Fruit fly (Drosophila melanogaster) whole organism, embryonic: ENCODE results near the gene barr.

Source experiments
- Abd-B ChIP-seq: fragments of 200-800 bp; sonication (Bioruptor generic); optimal IDR thresholded peaks from 2 replicates; lab custom pipeline; 2018; ENCODE audit warnings: missing biosample characterization, mild to moderate bottlenecking, missing genetic modification characterization, moderate library complexity
- CG10366 ChIP-seq: fragments of 200-800 bp; sonication (Bioruptor generic); IDR thresholded peaks from 2 replicates; pipeline ENCODE4 v1.3.6; 2022; ENCODE audit warnings: missing biosample characterization, missing genetic modification characterization
- CG10431 ChIP-seq: fragments of 200-800 bp; sonication (Bioruptor generic); optimal IDR thresholded peaks from 3 replicates; lab custom pipeline; 2018; ENCODE audit warnings: missing biosample characterization, mild to moderate bottlenecking, missing genetic modification characterization
- CG10462 ChIP-seq: fragments of 200-800 bp; sonication (Bioruptor generic); optimal IDR thresholded peaks from 2 replicates; lab custom pipeline; 2016; ENCODE audit warnings: missing biosample characterization, missing genetic modification characterization
- CG11456 ChIP-seq: fragments of 200-800 bp; sonication (Bioruptor generic); IDR thresholded peaks from 3 replicates; pipeline ENCODE4 v1.3.6; 2022; ENCODE audit warnings: missing biosample characterization, missing genetic modification characterization
- CG12104 ChIP-seq: fragments of 200-800 bp; sonication (Bioruptor generic); optimal IDR thresholded peaks from 3 replicates; lab custom pipeline; 2016; ENCODE audit warnings: missing biosample characterization, missing genetic modification characterization
- CG12769 ChIP-seq: fragments of 200-800 bp; sonication (Bioruptor generic); optimal IDR thresholded peaks from 2 replicates; lab custom pipeline; 2019; ENCODE audit warnings: missing biosample characterization, mild to moderate bottlenecking, missing genetic modification characterization, moderate library complexity
- CG13296 ChIP-seq: fragments of 200-800 bp; sonication (Bioruptor generic); optimal IDR thresholded peaks from 3 replicates; lab custom pipeline; 2018; ENCODE audit warnings: missing biosample characterization, mild to moderate bottlenecking, missing genetic modification characterization
- CG15073 ChIP-seq: fragments of 200-800 bp; sonication (Bioruptor generic); optimal IDR thresholded peaks from 2 replicates; lab custom pipeline; 2016; ENCODE audit warnings: missing biosample characterization, missing genetic modification characterization
- CG15479 ChIP-seq: fragments of 200-800 bp; sonication (Bioruptor generic); optimal IDR thresholded peaks from 3 replicates; lab custom pipeline; 2019; ENCODE audit warnings: missing biosample characterization, mild to moderate bottlenecking, missing genetic modification characterization, moderate library complexity
- CG15514 ChIP-seq: fragments of 200-800 bp; sonication (Bioruptor generic); optimal IDR thresholded peaks from 3 replicates; lab custom pipeline; 2017; ENCODE audit warnings: missing biosample characterization, missing genetic modification characterization, mild to moderate bottlenecking, moderate library complexity, missing genetic modification reagents
- CG17612 ChIP-seq: fragments of 200-800 bp; sonication (Bioruptor generic); IDR thresholded peaks from 2 replicates; pipeline ENCODE4 v1.3.6; 2022; ENCODE audit warnings: missing biosample characterization, missing genetic modification characterization
- CG17829 ChIP-seq: fragments of 200-800 bp; optimal IDR thresholded peaks from 2 replicates; lab custom pipeline; 2019; ENCODE audit warnings: missing biosample characterization, mild to moderate bottlenecking, missing genetic modification characterization, moderate library complexity
- CG18476 ChIP-seq: fragments of 200-800 bp; sonication (Bioruptor generic); optimal IDR thresholded peaks from 2 replicates; lab custom pipeline; 2016; ENCODE audit warnings: missing biosample characterization, mild to moderate bottlenecking, missing genetic modification characterization
- CG3407 ChIP-seq: fragments of 200-800 bp; sonication (Bioruptor generic); optimal IDR thresholded peaks from 2 replicates; lab custom pipeline; 2018; ENCODE audit warnings: missing biosample characterization, mild to moderate bottlenecking, missing genetic modification characterization
- CG34376 ChIP-seq: fragments of 200-800 bp; sonication (Bioruptor generic); optimal IDR thresholded peaks from 2 replicates; lab custom pipeline; 2018; ENCODE audit warnings: missing biosample characterization, mild to moderate bottlenecking, missing genetic modification characterization
- CG3838 ChIP-seq: fragments of 200-800 bp; sonication (Bioruptor generic); optimal IDR thresholded peaks from 3 replicates; lab custom pipeline; 2016; ENCODE audit warnings: missing biosample characterization, missing genetic modification characterization
- CG4424 ChIP-seq: fragments of 200-800 bp; sonication (Bioruptor generic); optimal IDR thresholded peaks from 3 replicates; lab custom pipeline; 2016; ENCODE audit warnings: missing biosample characterization, missing genetic modification characterization
- CG8359 ChIP-seq: fragments of 200-800 bp; sonication (Bioruptor generic); optimal IDR thresholded peaks from 2 replicates; lab custom pipeline; 2017; ENCODE audit warnings: missing biosample characterization, mild to moderate bottlenecking, missing genetic modification characterization, borderline replicate concordance
- CG9876 ChIP-seq: fragments of 200-800 bp; sonication (Bioruptor generic); optimal IDR thresholded peaks from 2 replicates; lab custom pipeline; 2016; ENCODE audit warnings: missing biosample characterization, missing genetic modification characterization
- Chrac-16 ChIP-seq: fragments of 200-800 bp; sonication (Bioruptor generic); optimal IDR thresholded peaks from 3 replicates; lab custom pipeline; 2016; ENCODE audit warnings: missing biosample characterization, missing genetic modification characterization
- Gsc ChIP-seq: fragments of 200-800 bp; sonication (Bioruptor generic); IDR thresholded peaks from 2 replicates; pipeline ENCODE4 v1.3.6; 2022; ENCODE audit warnings: missing biosample characterization, missing genetic modification characterization
- HmgD ChIP-seq: fragments of 200-800 bp; sonication (Bioruptor generic); optimal IDR thresholded peaks from 3 replicates; lab custom pipeline; 2016; ENCODE audit warnings: missing biosample characterization, missing genetic modification characterization
- Hmr ChIP-seq: fragments of 200-800 bp; sonication (Bioruptor generic); optimal IDR thresholded peaks from 3 replicates; lab custom pipeline; 2017; ENCODE audit warnings: mild to moderate bottlenecking, missing biosample characterization, missing genetic modification reagents, missing genetic modification characterization
- Med ChIP-seq: fragments of 200-800 bp; sonication (Bioruptor generic); peaks from one replicate; lab custom pipeline; 2016; ENCODE audit warnings: missing biosample characterization, missing genetic modification characterization, mild to moderate bottlenecking, inconsistent platforms, moderate library complexity
- TFAM ChIP-seq: fragments of 200-800 bp; sonication (Bioruptor generic); optimal IDR thresholded peaks from 2 replicates; lab custom pipeline; 2017; ENCODE audit warnings: missing biosample characterization, missing genetic modification characterization, inconsistent platforms
- Usf ChIP-seq: fragments of 200-800 bp; sonication (Bioruptor generic); optimal IDR thresholded peaks from 2 replicates; lab custom pipeline; 2017; ENCODE audit warnings: missing genotype, missing biosample characterization, missing genetic modification characterization
- al ChIP-seq: fragments of 200-800 bp; sonication (Bioruptor generic); IDR thresholded peaks from 2 replicates; pipeline ENCODE4 v1.3.6; 2022; ENCODE audit warnings: missing biosample characterization, missing genetic modification characterization
- aop ChIP-seq: fragments of 200-800 bp; sonication (Bioruptor generic); IDR thresholded peaks from 2 replicates; pipeline ENCODE4 v1.3.6; 2022; ENCODE audit warnings: missing biosample characterization, missing genetic modification characterization
- bbx ChIP-seq: fragments of 200-800 bp; sonication (Bioruptor generic); IDR thresholded peaks from 2 replicates; pipeline ENCODE4 v1.3.6; 2022; ENCODE audit warnings: missing biosample characterization, missing genetic modification characterization; ENCODE audit not compliant: partially characterized antibody
- cad ChIP-seq: fragments of >200 bp; optimal IDR thresholded peaks from 2 replicates; lab custom pipeline; 2017; ENCODE audit warnings: missing biosample characterization, missing genetic modification characterization
- caup ChIP-seq: fragments of 200-800 bp; sonication (Bioruptor generic); optimal IDR thresholded peaks from 3 replicates; lab custom pipeline; 2017; ENCODE audit warnings: missing biosample characterization, mild to moderate bottlenecking, missing genetic modification characterization, moderate library complexity; ENCODE audit not compliant: severe bottlenecking
- danr ChIP-seq: fragments of 200-800 bp; sonication (Bioruptor generic); IDR thresholded peaks from 2 replicates; pipeline ENCODE4 v1.3.6; 2022; ENCODE audit warnings: missing biosample characterization, missing genetic modification characterization
- disco-r ChIP-seq: fragments of 200-800 bp; sonication (Bioruptor generic); optimal IDR thresholded peaks from 2 replicates; lab custom pipeline; 2016; ENCODE audit warnings: missing biosample characterization, missing genetic modification characterization
- gcm2 ChIP-seq: fragments of 200-800 bp; sonication (Bioruptor generic); optimal IDR thresholded peaks from 2 replicates; lab custom pipeline; 2016; ENCODE audit warnings: missing biosample characterization, missing genetic modification characterization
- grn ChIP-seq: fragments of 200-800 bp; sonication (Bioruptor generic); optimal IDR thresholded peaks from 3 replicates; lab custom pipeline; 2017; ENCODE audit warnings: missing biosample characterization, missing genetic modification characterization
- gsb-n ChIP-seq: fragments of 200-800 bp; sonication (Bioruptor generic); optimal IDR thresholded peaks from 3 replicates; lab custom pipeline; 2018; ENCODE audit warnings: missing biosample characterization, mild to moderate bottlenecking, missing genetic modification characterization
- luna ChIP-seq: fragments of 200-800 bp; sonication (Bioruptor generic); optimal IDR thresholded peaks from 2 replicates; lab custom pipeline; 2016; ENCODE audit warnings: missing biosample characterization, missing genetic modification characterization
- oc ChIP-seq: fragments of 200-800 bp; sonication (Bioruptor generic); optimal IDR thresholded peaks from 2 replicates; lab custom pipeline; 2018; ENCODE audit warnings: missing biosample characterization, mild to moderate bottlenecking, missing genetic modification characterization, moderate library complexity
- otp ChIP-seq: fragments of 200-800 bp; sonication (Bioruptor generic); IDR thresholded peaks from 3 replicates; pipeline ENCODE4, ENCODE4 v1.3.6; 2022; ENCODE audit warnings: missing biosample characterization, missing genetic modification characterization
- phol ChIP-seq: fragments of 200-800 bp; sonication (Bioruptor generic); optimal IDR thresholded peaks from 3 replicates; lab custom pipeline; 2018; ENCODE audit warnings: missing biosample characterization, mild to moderate bottlenecking, missing genetic modification characterization, moderate library complexity
- pita ChIP-seq: fragments of 200-800 bp; sonication (Bioruptor generic); optimal IDR thresholded peaks from 2 replicates; lab custom pipeline; 2017; ENCODE audit warnings: missing biosample characterization, mild to moderate bottlenecking, missing genetic modification characterization
- pnt ChIP-seq: fragments of 200-800 bp; sonication (Bioruptor generic); optimal IDR thresholded peaks from 3 replicates; lab custom pipeline; 2016; ENCODE audit warnings: missing biosample characterization, missing genetic modification characterization
- pzg ChIP-seq: fragments of 200-800 bp; sonication (Bioruptor generic); optimal IDR thresholded peaks from 3 replicates; lab custom pipeline; 2018; ENCODE audit warnings: missing biosample characterization, mild to moderate bottlenecking, missing genetic modification characterization, moderate library complexity
- repo ChIP-seq: fragments of 200-800 bp; sonication (Bioruptor generic); optimal IDR thresholded peaks from 2 replicates; lab custom pipeline; 2016; ENCODE audit warnings: missing biosample characterization, missing genetic modification characterization
- slbo ChIP-seq: fragments of 200-800 bp; sonication (Bioruptor generic); IDR thresholded peaks from 2 replicates; pipeline ENCODE4 v1.3.6; 2022; ENCODE audit warnings: missing biosample characterization, missing genetic modification characterization
- stwl ChIP-seq: fragments of 200-800 bp; sonication (Bioruptor generic); optimal IDR thresholded peaks from 3 replicates; lab custom pipeline; 2018; ENCODE audit warnings: missing biosample characterization, mild to moderate bottlenecking, missing genetic modification characterization, moderate library complexity
- ttk ChIP-seq: fragments of 200-800 bp; sonication (Bioruptor generic); IDR thresholded peaks from 2 replicates; pipeline ENCODE4 v2.1.2; 2022; ENCODE audit warnings: missing biosample characterization, missing genetic modification characterization
- tup ChIP-seq: fragments of 200-800 bp; sonication (Bioruptor generic); optimal IDR thresholded peaks from 2 replicates; lab custom pipeline; 2016; ENCODE audit warnings: missing biosample characterization, mild to moderate bottlenecking, missing genetic modification characterization, moderate library complexity
- unc-4 ChIP-seq: fragments of 200-800 bp; sonication (Bioruptor generic); IDR thresholded peaks from 2 replicates; pipeline ENCODE4 v1.3.6; 2022; ENCODE audit warnings: missing biosample characterization, missing genetic modification characterization; ENCODE audit not compliant: partially characterized antibody

barr gene

dm6 chr2L:20082155-20082964 is 21.2 kb upstream of the barr start (continued):
- TF ChIP-seq CG15514 (GFP tag; lab: Kevin White, UChicago) (no peak), CG12769 (no peak), CG3838 (GFP tag; lab: Kevin White, UChicago) (no peak), danr (GFP tag; lab: Robert Waterston, UW) (no peak), cad (GFP tag; lab: Kevin White, UChicago) (no peak), Abd-B (GFP tag; lab: Kevin White, UChicago) (no peak), al (GFP tag; lab: Robert Waterston, UW) (no peak), CG10366 (no peak), CG9876 (GFP tag; lab: Kevin White, UChicago) (no peak), luna (no peak), bbx (GFP tag; lab: Robert Waterston, UW) (no peak), CG12104 (GFP tag; lab: Kevin White, UChicago) (no peak), CG15073 (GFP tag; lab: Kevin White, UChicago) (no peak), oc (no peak), CG15479 (GFP tag; lab: Kevin White, UChicago) (no peak), ttk (GFP tag; lab: Robert Waterston, UW) (no peak), slbo (GFP tag; lab: Robert Waterston, UW) (peak; percentile 37; the same call in 1 of the 2 replicates), CG10462 (GFP tag; lab: Kevin White, UChicago) (no peak), pnt (GFP tag; lab: Kevin White, UChicago) (no peak), CG8359 (GFP tag; lab: Kevin White, UChicago) (no peak), grn (no peak), HmgD (GFP tag; lab: Kevin White, UChicago) (no peak), CG17612 (GFP tag; lab: Robert Waterston, UW) (no peak), Chrac-16 (GFP tag; lab: Kevin White, UChicago) (no peak), otp (no peak), gcm2 (GFP tag; lab: Kevin White, UChicago) (no peak), CG11456 (GFP tag; lab: Robert Waterston, UW) (no peak), CG18476 (GFP tag; lab: Kevin White, UChicago) (no peak), pita (GFP tag; lab: Kevin White, UChicago) (no peak), Usf (GFP tag; lab: Kevin White, UChicago) (no peak), caup (GFP tag; lab: Kevin White, UChicago) (no peak), tup (GFP tag; lab: Kevin White, UChicago) (no peak), Hmr (GFP tag; lab: Kevin White, UChicago) (peak; percentile 4), CG4424 (GFP tag; lab: Kevin White, UChicago) (no peak), repo (GFP tag; lab: Kevin White, UChicago) (no peak), gsb-n (tag; lab: Kevin White, UChicago) (no peak), pzg (GFP tag; lab: Kevin White, UChicago) (no peak), aop (GFP tag; lab: Robert Waterston, UW) (no peak), Med (GFP tag; lab: Kevin White, UChicago) (peak; percentile 25), disco-r (no peak), CG10431 (GFP tag; lab: Kevin White, UChicago) (no peak), CG3407 (GFP tag; lab: Kevin White, UChicago) (no peak), CG13296 (GFP tag; lab: Kevin White, UChicago) (peak; percentile 9), unc-4 (no peak), Gsc (GFP tag; lab: Robert Waterston, UW) (no peak), phol (no peak), CG34376 (GFP tag; lab: Kevin White, UChicago) (no peak), stwl (no peak), TFAM (GFP tag; lab: Kevin White, UChicago) (no peak), CG17829 (tag; lab: Kevin White, UChicago) (no peak)
